Fruit fly (Drosophila melanogaster): Measurements from ENCODE around the gene twe.

Gene twe

DNA sequence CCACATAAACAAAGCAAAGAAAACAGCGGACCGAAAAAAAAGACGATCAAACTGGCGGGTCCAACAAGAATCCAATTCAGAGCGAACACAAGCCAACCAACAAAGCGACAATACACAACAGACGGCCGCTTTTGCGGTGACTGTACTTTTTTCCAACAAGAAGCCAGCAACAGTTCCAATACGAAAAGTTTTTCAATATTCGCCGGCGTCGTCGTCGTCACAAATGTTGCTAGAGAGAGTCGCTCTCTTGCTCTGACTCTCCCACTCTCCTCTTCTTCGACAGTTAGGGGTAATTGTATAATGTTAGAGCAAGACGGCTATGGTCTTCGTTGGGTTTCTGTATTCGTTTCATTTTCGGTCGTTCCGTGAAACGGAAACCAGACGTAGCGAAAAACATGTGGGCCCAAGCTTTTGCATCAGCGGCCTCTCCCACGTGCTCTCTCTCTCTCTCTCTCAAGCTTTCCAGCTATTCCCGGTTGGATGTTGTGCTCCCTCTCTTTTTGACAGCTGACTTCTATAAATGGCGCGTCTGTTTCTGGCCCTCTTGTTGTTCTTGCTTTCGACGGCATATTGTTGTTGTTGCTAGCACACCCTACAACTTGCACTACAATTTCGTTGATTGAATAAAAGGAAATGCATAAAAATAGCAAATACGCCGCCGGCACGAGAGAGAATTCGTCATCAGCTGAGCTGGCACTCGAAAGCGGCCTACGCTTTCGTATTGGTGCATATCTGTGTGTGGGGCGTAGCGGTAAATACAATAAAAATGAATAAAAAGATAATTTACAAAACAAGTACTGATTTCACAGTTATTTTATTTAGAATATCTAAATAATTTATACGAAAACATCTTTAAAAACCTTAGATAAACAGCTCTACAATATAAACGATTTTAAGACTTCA lies 7.8 kb upstream of the twe start (continued):
- peak; percentile 64 for TF ChIP-seq CG8319 (GFP tag; optimal IDR thresholded peaks at IDR 0.05)
- peak; percentile 78 to 83 for TF ChIP-seq ss (GFP tag; optimal IDR thresholded peaks at IDR 0.05)
- TF ChIP-seq Ets21C (GFP tag; optimal IDR thresholded peaks at IDR 0.05): no peak
- peak; percentile 96 for TF ChIP-seq CG6854 (GFP tag; optimal IDR thresholded peaks at IDR 0.05)
- peak; percentile 21 for TF ChIP-seq cyc (GFP tag; optimal IDR thresholded peaks at IDR 0.05)
- TF ChIP-seq CG6276 (GFP tag; optimal IDR thresholded peaks at IDR 0.05): peak; percentile 70
- TF ChIP-seq CG10631 (GFP tag; optimal IDR thresholded peaks at IDR 0.05): no peak
- peak; percentile 23 for TF ChIP-seq CG31627 (GFP tag; optimal IDR thresholded peaks at IDR 0.05)
- peak in 1 of 2 experiments; percentile 39 for TF ChIP-seq salr (GFP tag; optimal IDR thresholded peaks at IDR 0.05)
- no peak for TF ChIP-seq CG6163 (GFP tag; IDR thresholded peaks at IDR 0.05)
- peak; percentile 11 for TF ChIP-seq CG10669 (GFP tag; optimal IDR thresholded peaks at IDR 0.05)
- no peak for TF ChIP-seq CG4318 (GFP tag; optimal IDR thresholded peaks at IDR 0.05)
- no peak for TF ChIP-seq CG11902 (GFP tag; optimal IDR thresholded peaks at IDR 0.05)
- peak; percentile 26 for TF ChIP-seq CG11762 (GFP tag; optimal IDR thresholded peaks at IDR 0.05; ENCODE audit: insufficient read depth)
- TF ChIP-seq CG8119 (GFP tag; IDR thresholded peaks at IDR 0.05): no peak
- TF ChIP-seq fd59A (GFP tag; optimal IDR thresholded peaks at IDR 0.05): peak; percentile 6
- no peak for TF ChIP-seq eg (GFP tag; IDR thresholded peaks at IDR 0.05)
- peak; percentile 51 for TF ChIP-seq lz (GFP tag; optimal IDR thresholded peaks at IDR 0.05)

DNA sequence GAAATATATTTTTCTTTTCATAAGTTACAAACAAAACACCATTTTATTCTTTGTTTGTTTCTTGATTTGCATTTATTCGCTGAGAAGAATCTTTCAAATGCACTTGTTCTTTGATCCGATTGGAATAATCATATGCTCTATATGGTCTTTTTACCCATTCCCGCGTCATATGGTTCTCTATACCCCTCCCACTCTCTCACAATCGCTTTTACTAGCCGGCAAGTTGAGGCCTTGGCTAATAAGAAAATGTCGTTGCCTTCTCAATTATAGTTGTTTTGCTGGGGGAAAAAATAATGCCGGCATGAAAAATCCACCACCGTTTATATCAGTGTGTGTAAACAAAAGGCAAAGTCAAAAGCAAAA lies 7.2 kb upstream of the twe start:
- TF ChIP-seq CG10669 (GFP tag; optimal IDR thresholded peaks at IDR 0.05): no peak
- TF ChIP-seq CG16779 (tag; optimal IDR thresholded peaks at IDR 0.05): no peak
- no peak for TF ChIP-seq Ets96B (tag; optimal IDR thresholded peaks at IDR 0.05)
- TF ChIP-seq Sox14 (GFP tag; optimal IDR thresholded peaks at IDR 0.05): peak; percentile 23
- TF ChIP-seq CG10631 (GFP tag; optimal IDR thresholded peaks at IDR 0.05): peak; percentile 10
- no peak for TF ChIP-seq cyc (GFP tag; optimal IDR thresholded peaks at IDR 0.05)
- TF ChIP-seq dsx (GFP tag; optimal IDR thresholded peaks at IDR 0.05; ENCODE audit: poor library complexity, severe bottlenecking): no peak
- no peak for TF ChIP-seq CG9139 (GFP tag; optimal IDR thresholded peaks at IDR 0.05)
- TF ChIP-seq fd59A (GFP tag; optimal IDR thresholded peaks at IDR 0.05): peak; percentile 1
- no peak for TF ChIP-seq Lpt (GFP tag; optimal IDR thresholded peaks at IDR 0.05)

DNA sequence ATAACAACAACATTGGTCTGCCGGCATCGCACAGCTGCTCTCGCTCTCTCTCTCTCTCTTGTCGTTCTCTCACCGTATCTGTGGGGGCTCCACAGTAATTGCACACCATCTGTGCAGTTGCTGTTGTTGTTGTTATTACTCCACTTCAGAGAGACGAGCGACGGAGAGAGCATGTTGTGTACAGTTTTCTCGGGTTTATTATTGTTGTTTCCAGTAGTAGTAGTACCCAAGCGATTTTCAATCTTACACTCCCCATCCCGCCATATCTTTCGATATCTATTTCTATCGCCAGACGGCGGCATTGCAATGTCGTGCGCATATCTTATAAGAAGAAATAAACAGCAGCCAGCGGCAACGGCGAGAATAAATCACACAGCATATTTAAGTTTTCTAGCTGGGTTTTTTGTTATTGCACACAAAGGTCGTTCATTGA lies 6.4 kb upstream of the twe start:
- TF ChIP-seq CG11762 (GFP tag; optimal IDR thresholded peaks at IDR 0.05; ENCODE audit: insufficient read depth): no peak
- no peak for TF ChIP-seq fd59A (GFP tag; optimal IDR thresholded peaks at IDR 0.05)
- TF ChIP-seq Met (GFP tag; optimal IDR thresholded peaks at IDR 0.05): no peak
- TF ChIP-seq Hr39 (GFP tag; optimal IDR thresholded peaks at IDR 0.05): no peak
- no peak for TF ChIP-seq CG6163 (GFP tag; IDR thresholded peaks at IDR 0.05)
- no peak for TF ChIP-seq CG32006 (GFP tag; optimal IDR thresholded peaks at IDR 0.05)
- TF ChIP-seq CG1621 (tag; optimal IDR thresholded peaks at IDR 0.05): no peak
- no peak for TF ChIP-seq fd85E (GFP tag; optimal IDR thresholded peaks at IDR 0.05)
- TF ChIP-seq CG8319 (GFP tag; optimal IDR thresholded peaks at IDR 0.05): no peak
- TF ChIP-seq vri (GFP tag; optimal IDR thresholded peaks at IDR 0.05): peak; percentile 54
- TF ChIP-seq Lpt (GFP tag; optimal IDR thresholded peaks at IDR 0.05): peak; percentile 42
- TF ChIP-seq cyc (GFP tag; optimal IDR thresholded peaks at IDR 0.05): no peak
- no peak for TF ChIP-seq ss (GFP tag; optimal IDR thresholded peaks at IDR 0.05)
- no peak for TF ChIP-seq Hr38 (GFP tag; optimal IDR thresholded peaks at IDR 0.05)
- no peak for TF ChIP-seq CG10631 (GFP tag; optimal IDR thresholded peaks at IDR 0.05)
- no peak for TF ChIP-seq CG3919 (GFP tag; optimal IDR thresholded peaks at IDR 0.05)
- TF ChIP-seq CG9139 (GFP tag; optimal IDR thresholded peaks at IDR 0.05): no peak
- no peak for TF ChIP-seq CG3032 (tag; optimal IDR thresholded peaks at IDR 0.05)
- TF ChIP-seq Ets96B (tag; optimal IDR thresholded peaks at IDR 0.05): no peak
- no peak for TF ChIP-seq fkh (GFP tag; optimal IDR thresholded peaks at IDR 0.05)
- no peak for TF ChIP-seq topi (GFP tag; optimal IDR thresholded peaks at IDR 0.05)
- TF ChIP-seq CG8632 (GFP tag; optimal IDR thresholded peaks at IDR 0.05): no peak
- TF ChIP-seq Sox15 (GFP tag; optimal IDR thresholded peaks at IDR 0.05): no peak
- no peak for TF ChIP-seq CG34406 (GFP tag; optimal IDR thresholded peaks at IDR 0.05)
- no peak for TF ChIP-seq CG11294 (GFP tag; IDR thresholded peaks at IDR 0.05)
- TF ChIP-seq CG6854 (GFP tag; optimal IDR thresholded peaks at IDR 0.05): peak; percentile 58
- TF ChIP-seq CG11902 (GFP tag; optimal IDR thresholded peaks at IDR 0.05): no peak
- TF ChIP-seq CG31627 (GFP tag; optimal IDR thresholded peaks at IDR 0.05): no peak
- TF ChIP-seq dsx (GFP tag; optimal IDR thresholded peaks at IDR 0.05; ENCODE audit: poor library complexity, severe bottlenecking): peak; percentile 56
- no peak for TF ChIP-seq Hr4 (GFP tag; optimal IDR thresholded peaks at IDR 0.05)
- no peak for TF ChIP-seq eg (GFP tag; IDR thresholded peaks at IDR 0.05)
- no peak for TF ChIP-seq Ets21C (GFP tag; optimal IDR thresholded peaks at IDR 0.05)
- TF ChIP-seq acj6 (GFP tag; optimal IDR thresholded peaks at IDR 0.05): no peak
- no peak for TF ChIP-seq Sox14 (GFP tag; optimal IDR thresholded peaks at IDR 0.05)
- no peak for TF ChIP-seq CG6808 (GFP tag; optimal IDR thresholded peaks at IDR 0.05)
- no peak for TF ChIP-seq svp (GFP tag)
- TF ChIP-seq CG8119 (GFP tag; IDR thresholded peaks at IDR 0.05): no peak

Measured in whole organism, prepupa.